Fruit fly (Drosophila melanogaster): ENCODE results near the gene wapl.
A peak's percentile ranks its signal among the peaks of the same experiment; 100 is the strongest.

wapl gene

dm6 chrX:2136831-2137452, 21.8 kb downstream of the wapl start:
- TF ChIP-seq CG15710 (tag; optimal IDR thresholded peaks at IDR 0.05) (peak; percentile 100), CG8301 (tag; optimal IDR thresholded peaks at IDR 0.05) (peak; percentile 100), gl (tag; optimal IDR thresholded peaks at IDR 0.05) (peak; percentile 98), CG32121 (GFP tag; IDR thresholded peaks at IDR 0.05) (peak; percentile 100), CG8159 (tag; optimal IDR thresholded peaks at IDR 0.05) (peak; percentile 99), D1 (tag; optimal IDR thresholded peaks at IDR 0.05) (peak; percentile 93), CG10348 (GFP tag; IDR thresholded peaks at IDR 0.05) (peak; percentile 99), Ets98B (GFP tag; IDR thresholded peaks at IDR 0.05) (peak; percentile 100), CG17806 (tag; optimal IDR thresholded peaks at IDR 0.05) (peak; percentile 100), Snoo (tag; optimal IDR thresholded peaks at IDR 0.05) (peak; percentile 99), CG14655 (GFP tag; optimal IDR thresholded peaks at IDR 0.05) (peak; percentile 100), CG13204 (GFP tag; optimal IDR thresholded peaks at IDR 0.05) (peak; percentile 98), Pif1A (GFP tag; optimal IDR thresholded peaks at IDR 0.05) (peak; percentile 100), EcR (GFP tag; optimal IDR thresholded peaks at IDR 0.05) (peak; percentile 68), fd96Ca (GFP tag; IDR thresholded peaks at IDR 0.05) (peak; percentile 100), Pif1B (GFP tag; optimal IDR thresholded peaks at IDR 0.05) (peak; percentile 99), CG4496 (GFP tag; IDR thresholded peaks at IDR 0.05) (peak; percentile 100), rn (GFP tag; IDR thresholded peaks at IDR 0.05) (peak; percentile 99), CG9948 (tag; optimal IDR thresholded peaks at IDR 0.05) (peak; percentile 100), CG34367 (tag; optimal IDR thresholded peaks at IDR 0.05) (peak; percentile 100), CG12605 (GFP tag; IDR thresholded peaks at IDR 0.05) (peak; percentile 99)

dm6 chrX:2135868-2136787, 22.7 kb downstream of the wapl start:
- TF ChIP-seq CG32121 (GFP tag; IDR thresholded peaks at IDR 0.05) (peak; percentile 7; the same call in 1 of the 2 replicates), Snoo (tag; optimal IDR thresholded peaks at IDR 0.05) (no peak), Pif1A (GFP tag; optimal IDR thresholded peaks at IDR 0.05) (no peak), rn (GFP tag; IDR thresholded peaks at IDR 0.05) (no peak), gl (tag; optimal IDR thresholded peaks at IDR 0.05) (no peak), fd96Ca (GFP tag; IDR thresholded peaks at IDR 0.05) (peak; percentile 56), CG8159 (tag; optimal IDR thresholded peaks at IDR 0.05) (peak; percentile 22), CG34367 (tag; optimal IDR thresholded peaks at IDR 0.05) (no peak), CG12605 (GFP tag; IDR thresholded peaks at IDR 0.05) (no peak), CG17806 (tag; optimal IDR thresholded peaks at IDR 0.05) (no peak), CG15710 (tag; optimal IDR thresholded peaks at IDR 0.05) (no peak), D1 (tag; optimal IDR thresholded peaks at IDR 0.05) (peak; percentile 22), CG9948 (tag; optimal IDR thresholded peaks at IDR 0.05) (no peak), CG4496 (GFP tag; IDR thresholded peaks at IDR 0.05) (peak; percentile 24; the same call in 1 of the 3 replicates), CG10348 (GFP tag; IDR thresholded peaks at IDR 0.05) (peak; percentile 43; the same call in 1 of the 2 replicates), Ets98B (GFP tag; IDR thresholded peaks at IDR 0.05) (no peak; the same call in 1 of the 2 replicates), CG13204 (GFP tag; optimal IDR thresholded peaks at IDR 0.05) (no peak), CG8301 (tag; optimal IDR thresholded peaks at IDR 0.05) (peak; percentile 7), CG14655 (GFP tag; optimal IDR thresholded peaks at IDR 0.05) (no peak), EcR (GFP tag; optimal IDR thresholded peaks at IDR 0.05) (no peak), Pif1B (GFP tag; optimal IDR thresholded peaks at IDR 0.05) (no peak)

- TF ChIP-seq D1 (tag; optimal IDR thresholded peaks at IDR 0.05), result peak; percentile 73
- peak; percentile 84 for TF ChIP-seq CG9948 (tag; optimal IDR thresholded peaks at IDR 0.05)
- TF ChIP-seq fd96Ca (GFP tag; IDR thresholded peaks at IDR 0.05), result peak; percentile 46; the same call in 1 of the 3 replicates
- TF ChIP-seq CG17806 (tag; optimal IDR thresholded peaks at IDR 0.05), result peak; percentile 89
- peak; percentile 91 for TF ChIP-seq Snoo (tag; optimal IDR thresholded peaks at IDR 0.05)
- peak; percentile 92 for TF ChIP-seq CG8159 (tag; optimal IDR thresholded peaks at IDR 0.05)
- TF ChIP-seq CG12605 (GFP tag; IDR thresholded peaks at IDR 0.05), result no peak; the same call in none of the 2 replicates
- TF ChIP-seq Ets98B (GFP tag; IDR thresholded peaks at IDR 0.05), result peak; percentile 63
- TF ChIP-seq CG10348 (GFP tag; IDR thresholded peaks at IDR 0.05), result no peak
- peak; percentile 10 for TF ChIP-seq CG13204 (GFP tag; optimal IDR thresholded peaks at IDR 0.05)
- TF ChIP-seq CG4496 (GFP tag; IDR thresholded peaks at IDR 0.05), result peak; percentile 83
- peak; percentile 83 for TF ChIP-seq CG34367 (tag; optimal IDR thresholded peaks at IDR 0.05)
- TF ChIP-seq gl (tag; optimal IDR thresholded peaks at IDR 0.05), result peak; percentile 76
- peak; percentile 80 for TF ChIP-seq CG14655 (GFP tag; optimal IDR thresholded peaks at IDR 0.05)
- TF ChIP-seq CG32121 (GFP tag; IDR thresholded peaks at IDR 0.05), result peak; percentile 78
- TF ChIP-seq rn (GFP tag; IDR thresholded peaks at IDR 0.05), result no peak
- TF ChIP-seq EcR (GFP tag; optimal IDR thresholded peaks at IDR 0.05), result peak; percentile 17
- TF ChIP-seq Pif1A (GFP tag; optimal IDR thresholded peaks at IDR 0.05), result peak; percentile 84
- peak; percentile 85 for TF ChIP-seq CG8301 (tag; optimal IDR thresholded peaks at IDR 0.05)
- TF ChIP-seq Pif1B (GFP tag; optimal IDR thresholded peaks at IDR 0.05), result peak; percentile 79
- TF ChIP-seq CG15710 (tag; optimal IDR thresholded peaks at IDR 0.05), result peak; percentile 88
These were observed 23.6 kb downstream of the wapl start for dm6 chrX:2134965-2135758.

- TF ChIP-seq D1 (tag; optimal IDR thresholded peaks at IDR 0.05), result peak; percentile 15
- peak; percentile 85 for TF ChIP-seq CG15710 (tag; optimal IDR thresholded peaks at IDR 0.05)
- peak; percentile 85 for TF ChIP-seq CG4496 (GFP tag; IDR thresholded peaks at IDR 0.05)
- TF ChIP-seq CG8159 (tag; optimal IDR thresholded peaks at IDR 0.05), result peak; percentile 87
- TF ChIP-seq CG17806 (tag; optimal IDR thresholded peaks at IDR 0.05), result peak; percentile 82
- peak; percentile 68 for TF ChIP-seq gl (tag; optimal IDR thresholded peaks at IDR 0.05)
- no peak for TF ChIP-seq CG10348 (GFP tag; IDR thresholded peaks at IDR 0.05)
- peak; percentile 79 for TF ChIP-seq fd96Ca (GFP tag; IDR thresholded peaks at IDR 0.05)
- TF ChIP-seq CG34367 (tag; optimal IDR thresholded peaks at IDR 0.05), result peak; percentile 83
- TF ChIP-seq Snoo (tag; optimal IDR thresholded peaks at IDR 0.05), result peak; percentile 88
- TF ChIP-seq CG8301 (tag; optimal IDR thresholded peaks at IDR 0.05), result peak; percentile 67
- no peak for TF ChIP-seq CG32121 (GFP tag; IDR thresholded peaks at IDR 0.05)
- TF ChIP-seq Ets98B (GFP tag; IDR thresholded peaks at IDR 0.05), result peak; percentile 53
- peak; percentile 74 for TF ChIP-seq Pif1B (GFP tag; optimal IDR thresholded peaks at IDR 0.05)
- TF ChIP-seq CG14655 (GFP tag; optimal IDR thresholded peaks at IDR 0.05), result peak; percentile 80
- TF ChIP-seq CG13204 (GFP tag; optimal IDR thresholded peaks at IDR 0.05), result peak; percentile 3
- TF ChIP-seq CG9948 (tag; optimal IDR thresholded peaks at IDR 0.05), result peak; percentile 81
- TF ChIP-seq EcR (GFP tag; optimal IDR thresholded peaks at IDR 0.05), result peak; percentile 26
- TF ChIP-seq rn (GFP tag; IDR thresholded peaks at IDR 0.05), result 0 out of 2 replicates have a peak, but pooled peaks have one; percentile 23
- peak; percentile 74 for TF ChIP-seq CG12605 (GFP tag; IDR thresholded peaks at IDR 0.05)
- TF ChIP-seq Pif1A (GFP tag; optimal IDR thresholded peaks at IDR 0.05), result peak; percentile 71
These were observed 24.4 kb downstream of the wapl start for dm6 chrX:2134226-2134880.

Measured in whole organism, pupa.